Fruit fly (Drosophila melanogaster) whole organism, embryonic: ENCODE results near the gene Vps52.

Source experiments
- CG10147 ChIP-seq: fragments of 200-800 bp; sonication (Bioruptor generic); optimal IDR thresholded peaks from 2 replicates; lab custom pipeline; 2019; ENCODE audit warnings: missing biosample characterization, mild to moderate bottlenecking, missing genetic modification characterization, moderate library complexity
- CG10267 ChIP-seq: fragments of 200-800 bp; sonication (Bioruptor generic); optimal IDR thresholded peaks from 2 replicates; lab custom pipeline; 2018; ENCODE audit warnings: missing biosample characterization, mild to moderate bottlenecking, missing genetic modification characterization, moderate library complexity
- CG12236 ChIP-seq: fragments of 200-800 bp; sonication (Bioruptor generic); optimal IDR thresholded peaks from 2 replicates; lab custom pipeline; 2016; ENCODE audit warnings: missing biosample characterization, missing genetic modification characterization
- CG12942 ChIP-seq: fragments of 200-800 bp; sonication (Bioruptor generic); optimal IDR thresholded peaks from 3 replicates; lab custom pipeline; 2016; ENCODE audit warnings: missing biosample characterization, missing genetic modification characterization
- CG13287 ChIP-seq: fragments of 200-800 bp; sonication (Bioruptor generic); IDR thresholded peaks from 2 replicates; pipeline ENCODE4 v1.3.6; 2022; ENCODE audit warnings: missing biosample characterization, missing genetic modification characterization; ENCODE audit not compliant: partially characterized antibody
- CG13424 ChIP-seq: fragments of 200-800 bp; sonication (Bioruptor generic); optimal IDR thresholded peaks from 2 replicates; lab custom pipeline; 2019; ENCODE audit warnings: missing biosample characterization, mild to moderate bottlenecking, missing genetic modification characterization, moderate library complexity
- CG13775 ChIP-seq: fragments of 200-800 bp; sonication (Bioruptor generic); optimal IDR thresholded peaks from 3 replicates; lab custom pipeline; 2017; ENCODE audit warnings: missing biosample characterization, mild to moderate bottlenecking, missing genetic modification characterization
- CG15514 ChIP-seq: fragments of 200-800 bp; sonication (Bioruptor generic); optimal IDR thresholded peaks from 3 replicates; lab custom pipeline; 2017; ENCODE audit warnings: missing biosample characterization, missing genetic modification characterization, mild to moderate bottlenecking, moderate library complexity, missing genetic modification reagents
- CG17568 ChIP-seq: fragments of 200-800 bp; sonication (Bioruptor generic); optimal IDR thresholded peaks from 2 replicates; lab custom pipeline; 2018; ENCODE audit warnings: missing biosample characterization, mild to moderate bottlenecking, missing genetic modification characterization, moderate library complexity
- CG17912 ChIP-seq: fragments of 200-800 bp; sonication (Bioruptor generic); optimal IDR thresholded peaks from 2 replicates; lab custom pipeline; 2018; ENCODE audit warnings: missing biosample characterization, mild to moderate bottlenecking, missing genetic modification characterization
- CG18011 ChIP-seq: fragments of 200-800 bp; sonication (Bioruptor generic); optimal IDR thresholded peaks from 2 replicates; lab custom pipeline; 2017; ENCODE audit warnings: missing biosample characterization, missing genetic modification characterization, mild to moderate bottlenecking, moderate library complexity, missing genotype
- CG32532 ChIP-seq: fragments of 200-800 bp; sonication (Bioruptor generic); IDR thresholded peaks from 2 replicates; pipeline ENCODE4 v1.3.6; 2022; ENCODE audit warnings: missing biosample characterization, missing genetic modification characterization
- CG4617 ChIP-seq: fragments of 200-800 bp; sonication (Bioruptor generic); optimal IDR thresholded peaks from 3 replicates; lab custom pipeline; 2016; ENCODE audit warnings: missing biosample characterization, missing genetic modification characterization, borderline replicate concordance
- CG6813 ChIP-seq: fragments of 200-800 bp; sonication (Bioruptor generic); optimal IDR thresholded peaks from 2 replicates; lab custom pipeline; 2017; ENCODE audit warnings: missing biosample characterization, missing genetic modification characterization, mild to moderate bottlenecking, moderate library complexity, missing genetic modification reagents
- CG7963 ChIP-seq: fragments of 200-800 bp; sonication (Bioruptor generic); IDR thresholded peaks from 3 replicates; pipeline ENCODE4 v1.3.6; 2022; ENCODE audit warnings: missing biosample characterization, missing genetic modification characterization; ENCODE audit not compliant: partially characterized antibody
- CrebB ChIP-seq: fragments of 200-800 bp; sonication (Bioruptor generic); optimal IDR thresholded peaks from 3 replicates; lab custom pipeline; 2018; ENCODE audit warnings: missing biosample characterization, mild to moderate bottlenecking, missing genetic modification characterization
- Dip2 ChIP-seq: fragments of 200-800 bp; sonication (Bioruptor generic); IDR thresholded peaks from 2 replicates; pipeline ENCODE4 v1.3.6; 2022; ENCODE audit warnings: missing biosample characterization, missing genetic modification characterization
- Dp ChIP-seq: fragments of 200-800 bp; sonication (Bioruptor generic); optimal IDR thresholded peaks from 2 replicates; lab custom pipeline; 2018; ENCODE audit warnings: missing biosample characterization, mild to moderate bottlenecking, missing genetic modification characterization, moderate library complexity
- Dref ChIP-seq: fragments of 200-800 bp; sonication (Bioruptor generic); IDR thresholded peaks from 2 replicates; pipeline ENCODE4 v1.3.6; 2022; ENCODE audit warnings: missing biosample characterization, missing genetic modification characterization
- Drgx ChIP-seq: fragments of 200-800 bp; sonication (Bioruptor generic); IDR thresholded peaks from 2 replicates; pipeline ENCODE4 v1.3.6; 2022; ENCODE audit warnings: missing biosample characterization, missing genetic modification characterization
- HLH54F ChIP-seq: fragments of 200-800 bp; sonication (Bioruptor generic); optimal IDR thresholded peaks from 3 replicates; lab custom pipeline; 2016; ENCODE audit warnings: missing biosample characterization, missing genetic modification characterization
- Hmr ChIP-seq: fragments of 200-800 bp; sonication (Bioruptor generic); optimal IDR thresholded peaks from 3 replicates; lab custom pipeline; 2017; ENCODE audit warnings: mild to moderate bottlenecking, missing biosample characterization, missing genetic modification reagents, missing genetic modification characterization
- Hr51 ChIP-seq, 2 experiments: fragments of 200-800 bp; sonication (Bioruptor generic); optimal IDR thresholded peaks; 2 replicates in 1 of 2; 3 replicates in 1 of 2; lab custom pipeline; 2016 to 2018; ENCODE audit warnings: missing biosample characterization in 2 of 2, missing genetic modification characterization in 2 of 2, mild to moderate bottlenecking in 1 of 2, moderate library complexity in 1 of 2
- Lpt ChIP-seq: fragments of >200 bp; optimal IDR thresholded peaks from 2 replicates; lab custom pipeline; 2018; ENCODE audit warnings: missing biosample characterization, missing genetic modification characterization
- MBD-R2 ChIP-seq: fragments of 200-800 bp; sonication (Bioruptor generic); IDR thresholded peaks from 2 replicates; pipeline ENCODE4 v1.3.6; 2022; ENCODE audit warnings: missing biosample characterization, missing genetic modification characterization
- Opbp ChIP-seq: fragments of 200-800 bp; sonication (Bioruptor generic); IDR thresholded peaks from 3 replicates; pipeline ENCODE4 v1.3.6; 2022; ENCODE audit warnings: missing biosample characterization, missing genetic modification characterization; ENCODE audit not compliant: partially characterized antibody
- Poxn ChIP-seq: fragments of 200-800 bp; sonication (Bioruptor generic); IDR thresholded peaks from 2 replicates; pipeline ENCODE4 v1.3.6; 2022; ENCODE audit warnings: missing biosample characterization, missing genetic modification characterization
- Ssrp ChIP-seq: fragments of 200-800 bp; sonication (Bioruptor generic); optimal IDR thresholded peaks from 2 replicates; lab custom pipeline; 2018; ENCODE audit warnings: missing biosample characterization, mild to moderate bottlenecking, missing genetic modification characterization, moderate library complexity
- aop ChIP-seq: fragments of 200-800 bp; sonication (Bioruptor generic); IDR thresholded peaks from 2 replicates; pipeline ENCODE4 v1.3.6; 2022; ENCODE audit warnings: missing biosample characterization, missing genetic modification characterization
- ase ChIP-seq: fragments of 200-800 bp; sonication (Bioruptor generic); IDR thresholded peaks from 3 replicates; pipeline ENCODE4 v1.3.6; 2022; ENCODE audit warnings: missing biosample characterization, missing genetic modification characterization
- ash1 ChIP-seq: fragments of 200-800 bp; sonication (Bioruptor generic); optimal IDR thresholded peaks from 2 replicates; lab custom pipeline; 2018; ENCODE audit warnings: missing biosample characterization, mild to moderate bottlenecking, missing genetic modification characterization
- bcd ChIP-seq: fragments of 200-800 bp; sonication (Bioruptor generic); optimal IDR thresholded peaks from 2 replicates; lab custom pipeline; 2017; ENCODE audit warnings: missing biosample characterization, mild to moderate bottlenecking, missing genetic modification characterization
- cas ChIP-seq: fragments of 200-800 bp; sonication (Bioruptor generic); IDR thresholded peaks from 2 replicates; pipeline ENCODE4 v1.3.6; 2022; ENCODE audit warnings: missing biosample characterization, missing genetic modification characterization
- chif ChIP-seq, 2 experiments: fragments of 200-800 bp; sonication (Bioruptor generic); optimal IDR thresholded peaks; 3 replicates each; lab custom pipeline; 2016; ENCODE audit warnings: missing biosample characterization in 2 of 2, missing genetic modification characterization in 2 of 2
- da ChIP-seq: fragments of 200-800 bp; sonication (Bioruptor generic); optimal IDR thresholded peaks from 2 replicates; lab custom pipeline; 2016; ENCODE audit warnings: missing biosample characterization, missing genetic modification characterization
- dm ChIP-seq: fragments of 200-800 bp; sonication (Bioruptor generic); optimal IDR thresholded peaks from 3 replicates; lab custom pipeline; 2016; ENCODE audit warnings: missing biosample characterization, missing genetic modification characterization
- esg ChIP-seq: fragments of 200-800 bp; sonication (Bioruptor generic); conservative IDR thresholded peaks from 2 replicates; pipeline ENCODE4 v1.3.6; 2022; ENCODE audit warnings: missing biosample characterization, missing genetic modification characterization
- ewg ChIP-seq: fragments of 200-800 bp; sonication (Bioruptor generic); optimal IDR thresholded peaks from 3 replicates; lab custom pipeline; 2017; ENCODE audit warnings: mild to moderate bottlenecking, missing biosample characterization, missing genetic modification reagents, missing genetic modification characterization
- gsb-n ChIP-seq: fragments of 200-800 bp; sonication (Bioruptor generic); optimal IDR thresholded peaks from 3 replicates; lab custom pipeline; 2018; ENCODE audit warnings: missing biosample characterization, mild to moderate bottlenecking, missing genetic modification characterization
- kah ChIP-seq: fragments of 200-800 bp; sonication (Bioruptor generic); optimal IDR thresholded peaks from 2 replicates; lab custom pipeline; 2018; ENCODE audit warnings: missing biosample characterization, mild to moderate bottlenecking, missing genetic modification characterization
- oc ChIP-seq: fragments of 200-800 bp; sonication (Bioruptor generic); optimal IDR thresholded peaks from 2 replicates; lab custom pipeline; 2018; ENCODE audit warnings: missing biosample characterization, mild to moderate bottlenecking, missing genetic modification characterization, moderate library complexity
- prd ChIP-seq, 3 experiments: fragments of >200 bp in 2 of 3; fragments of 200-800 bp in 1 of 3; sonication (Bioruptor generic) in 1 of 3; optimal IDR thresholded peaks in 2 of 3; IDR thresholded peaks in 1 of 3; 2 replicates in 2 of 3; 3 replicates in 1 of 3; pipeline versions ENCODE4 v1.3.6 to Lab custom; 2017 to 2022; ENCODE audit warnings: missing biosample characterization in 1 of 3, missing genetic modification characterization in 1 of 3
- psq ChIP-seq: fragments of 200-800 bp; sonication (Bioruptor generic); optimal IDR thresholded peaks from 2 replicates; lab custom pipeline; 2017; ENCODE audit warnings: missing biosample characterization, missing genetic modification characterization
- salm ChIP-seq: fragments of 200-800 bp; sonication (Bioruptor generic); optimal IDR thresholded peaks from 2 replicates; lab custom pipeline; 2018; ENCODE audit warnings: missing biosample characterization, mild to moderate bottlenecking, missing genetic modification characterization
- sens-2 ChIP-seq: fragments of 200-800 bp; sonication (Bioruptor generic); IDR thresholded peaks from 2 replicates; pipeline ENCODE4 v1.3.6; 2022; ENCODE audit warnings: missing biosample characterization, missing genetic modification characterization
- slbo ChIP-seq: fragments of 200-800 bp; sonication (Bioruptor generic); IDR thresholded peaks from 2 replicates; pipeline ENCODE4 v1.3.6; 2022; ENCODE audit warnings: missing biosample characterization, missing genetic modification characterization
- sug ChIP-seq: fragments of 200-800 bp; optimal IDR thresholded peaks from 2 replicates; lab custom pipeline; 2019; ENCODE audit warnings: missing biosample characterization, mild to moderate bottlenecking, missing genetic modification characterization, moderate library complexity
- tio ChIP-seq: fragments of 200-800 bp; sonication (Bioruptor generic); optimal IDR thresholded peaks from 2 replicates; lab custom pipeline; 2017; ENCODE audit warnings: missing biosample characterization, missing genetic modification characterization, inconsistent platforms
- ttk ChIP-seq: fragments of 200-800 bp; sonication (Bioruptor generic); IDR thresholded peaks from 2 replicates; pipeline ENCODE4 v2.1.2; 2022; ENCODE audit warnings: missing biosample characterization, missing genetic modification characterization

The Vps52 gene

dm6 chr2L:5523848-5524473 lies at the start of gene Vps52, which contains the start of gene Elp4 (continued):
- TF ChIP-seq Opbp (GFP tag; lab: Robert Waterston, UW) (peak; percentile 83), CG15514 (peak; percentile 39), CG10147 (peak; percentile 83), Ssrp (tag; lab: Kevin White, UChicago) (peak; percentile 81), kah (peak; percentile 2), cas (no peak), tio (GFP tag; lab: Kevin White, UChicago) (no peak), CG6813 (GFP tag; lab: Kevin White, UChicago) (no peak), CG7963 (GFP tag; lab: Robert Waterston, UW) (peak; percentile 71), CG4617 (GFP tag; lab: Kevin White, UChicago) (peak; percentile 24), Dip2 (GFP tag; lab: Robert Waterston, UW) (no peak), CG12236 (no peak), CG32532 (GFP tag; lab: Robert Waterston, UW) (peak; percentile 80), CG13424 (peak; percentile 83), CG12942 (GFP tag; lab: Kevin White, UChicago) (peak; percentile 71), CrebB (tag; lab: Kevin White, UChicago) (no peak), psq (peak; percentile 68), slbo (GFP tag; lab: Robert Waterston, UW) (peak; percentile 74), ewg (GFP tag; lab: Kevin White, UChicago) (peak; percentile 32), CG17568 (GFP tag; lab: Kevin White, UChicago) (no peak), CG13287 (peak; percentile 72), prd (optimal IDR thresholded peaks at IDR 0.05; lab: Kevin White, UChicago) (no peak), prd (GFP tag; IDR thresholded peaks at IDR 0.05; lab: Robert Waterston, UW) (peak; percentile 75), esg (peak; percentile 69), da (no peak), Lpt (GFP tag; lab: Kevin White, UChicago) (no peak), HLH54F (GFP tag; lab: Kevin White, UChicago) (peak; percentile 47), Hmr (GFP tag; lab: Kevin White, UChicago) (no peak), ttk (GFP tag; lab: Robert Waterston, UW) (peak; percentile 58), MBD-R2 (peak; percentile 67), aop (no peak), Dp (peak; percentile 30), salm (tag; lab: Kevin White, UChicago) (no peak), chif (GFP tag; optimal IDR thresholded peaks at IDR 0.05; lab: Kevin White, UChicago) (peak; percentile 43 to 57), gsb-n (tag; lab: Kevin White, UChicago) (peak; percentile 66), ase (peak; percentile 40; the same call in 1 of the 3 replicates), sens-2 (GFP tag; lab: Robert Waterston, UW) (no peak), Hr51 (GFP tag; optimal IDR thresholded peaks at IDR 0.05; lab: Kevin White, UChicago) (peak in 1 of 2 experiments; percentile 41), dm (GFP tag; lab: Kevin White, UChicago) (peak; percentile 43), sug (tag; lab: Kevin White, UChicago) (peak; percentile 85), Poxn (GFP tag; lab: Robert Waterston, UW) (no peak), ash1 (GFP tag; lab: Kevin White, UChicago) (no peak), bcd (GFP tag; lab: Kevin White, UChicago) (peak; percentile 71), Drgx (GFP tag; lab: Robert Waterston, UW) (peak; percentile 57; the same call in 1 of the 2 replicates), Dref (GFP tag; lab: Robert Waterston, UW) (peak; percentile 83), oc (peak; percentile 53), CG10267 (tag; lab: Kevin White, UChicago) (peak; percentile 75), CG17912 (GFP tag; lab: Kevin White, UChicago) (peak; percentile 5), CG18011 (GFP tag; lab: Kevin White, UChicago) (peak; percentile 40), CG13775 (GFP tag; lab: Kevin White, UChicago) (peak; percentile 81)
